Worm (Caenorhabditis elegans) whole organism, L1 larva: Measurements from ENCODE around the gene jun-1.
A peak's percentile ranks its signal among the peaks of the same experiment; 100 is the strongest.

ENCODE experiments used
- elt-3 ChIP-seq, 6 experiments: fragments of 150-350 bp in 1 of 6; sonication (generic microtip); optimal IDR thresholded peaks; 2 replicates each; lab custom pipeline; 2017 to 2018; ENCODE audit warnings: missing biosample characterization in 6 of 6, missing genetic modification characterization in 6 of 6, inconsistent platforms in 1 of 6
- nhr-76 ChIP-seq: sonication (generic microtip); optimal IDR thresholded peaks from 2 replicates; lab custom pipeline; 2017; ENCODE audit warnings: missing biosample characterization, missing genetic modification characterization

- TF ChIP-seq elt-3 (tag; optimal IDR thresholded peaks at IDR 0.05; lab: Kevin White, UChicago) (peak in 1 of 6 experiments; percentile 14), nhr-76 (tag; lab: Kevin White, UChicago) (no peak)
Observed at ce11 chrII:9169450-9169960, 56.5 kb downstream of the jun-1 start, which contains the start of gene dpl-1.
